Worm (Caenorhabditis elegans): ENCODE measurements around the gene F15E6.3.

ce11 chrIV:4307227-4307946, 12.7 kb downstream of the F15E6.3 start, which contains the start of gene set-9:
- TF ChIP-seq klf-2 (GFP tag; conservative IDR thresholded peaks at IDR 0.05) (no peak), cog-1 (tag; optimal IDR thresholded peaks at IDR 0.05) (no peak), ztf-23 (GFP tag; IDR thresholded peaks at IDR 0.05) (no peak), tab-1 (GFP tag; IDR thresholded peaks at IDR 0.05) (no peak), ztf-29 (GFP tag; IDR thresholded peaks at IDR 0.05) (no peak)
